Worm (Caenorhabditis elegans): ENCODE measurements around the gene thn-4.

thn-4 gene

DNA sequence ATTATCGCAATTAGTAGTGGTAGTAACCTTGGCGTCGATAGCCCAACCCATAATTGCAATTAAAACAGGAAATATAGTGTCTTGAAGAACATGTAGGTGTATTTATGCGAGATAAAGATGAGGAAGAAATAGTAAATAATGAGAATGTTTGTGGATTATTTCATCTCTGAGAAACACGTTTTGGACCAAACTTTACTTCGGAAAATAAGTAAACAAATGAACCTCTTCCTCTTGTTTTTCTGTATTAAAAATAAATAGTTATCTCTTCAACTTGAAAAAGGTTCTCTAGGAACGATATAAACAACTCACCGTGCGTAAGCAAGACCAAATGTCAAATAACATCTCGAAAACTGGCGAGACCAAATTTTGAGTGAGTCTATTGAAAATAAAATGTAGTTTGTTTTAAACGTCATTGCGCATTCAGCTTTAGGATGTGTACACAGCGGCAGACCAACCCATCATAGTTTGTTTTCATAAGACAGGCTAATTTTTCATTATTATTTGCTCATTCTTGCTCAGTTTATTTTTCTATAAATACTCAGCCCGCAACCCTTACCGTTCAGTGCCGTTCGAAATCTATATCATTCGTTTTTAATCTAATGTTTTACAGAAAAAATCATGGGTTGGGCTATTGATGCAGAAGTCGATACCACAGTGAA, 11.1 kb upstream of the thn-4 start, which contains the start of the genes F09C6.11 and F09C6.12:
TSS of gene F09C6.11 (minus strand) at position 51 of the 659 bp plus-strand sequence.
TSS of gene F09C6.12 (plus strand) at position 609 of the 659 bp plus-strand sequence.
- TF ChIP-seq nhr-47 (tag; optimal IDR thresholded peaks at IDR 0.05) (no peak), nhr-20 (tag; optimal IDR thresholded peaks at IDR 0.05) (peak; percentile 47), nhr-77 (tag; optimal IDR thresholded peaks at IDR 0.05) (peak; percentile 8)

DNA sequence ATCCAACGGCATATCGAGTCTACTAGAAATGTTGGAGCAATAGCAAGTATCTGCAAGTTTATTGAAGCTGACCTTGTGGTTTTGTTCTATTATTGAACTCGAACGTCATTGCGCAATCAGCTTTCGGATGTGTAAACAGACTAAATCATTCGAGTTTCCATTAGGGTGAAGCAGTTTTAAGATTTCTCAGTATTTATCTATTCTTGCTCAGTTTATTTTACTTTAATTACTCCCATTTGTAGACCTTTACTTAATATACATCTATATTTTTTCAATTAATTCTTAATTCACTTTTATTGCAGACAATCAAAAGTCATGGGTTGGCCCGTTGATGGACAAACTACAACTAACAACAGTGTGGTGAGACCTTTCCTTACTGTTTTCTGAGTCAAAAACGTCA, 9.4 kb upstream of the thn-4 start, which contains the start of gene F09C6.14:
TSS of gene F09C6.14 (plus strand) at position 301 of the 400 bp plus-strand sequence.
- TF ChIP-seq nhr-76 (tag; optimal IDR thresholded peaks at IDR 0.05): no peak
- TF ChIP-seq fos-1 (tag; optimal IDR thresholded peaks at IDR 0.05): no peak
- TF ChIP-seq ces-1 (GFP tag; optimal IDR thresholded peaks at IDR 0.05): no peak
- TF ChIP-seq nhr-47 (tag; optimal IDR thresholded peaks at IDR 0.05): no peak
- TF ChIP-seq ceh-88 (GFP tag; IDR thresholded peaks at IDR 0.05): no peak
- TF ChIP-seq aha-1 (tag; optimal IDR thresholded peaks at IDR 0.05): no peak
- no peak for TF ChIP-seq lin-13 (GFP tag; optimal IDR thresholded peaks at IDR 0.05)
- no peak for TF ChIP-seq zag-1 (tag; optimal IDR thresholded peaks at IDR 0.05)
- TF ChIP-seq lin-14 (GFP tag; optimal IDR thresholded peaks at IDR 0.05): no peak
- TF ChIP-seq ets-5 (GFP tag; IDR thresholded peaks at IDR 0.05): no peak
- TF ChIP-seq lin-39 (tag; optimal IDR thresholded peaks at IDR 0.05): no peak
- TF ChIP-seq nhr-71 (tag; optimal IDR thresholded peaks at IDR 0.05): no peak
- TF ChIP-seq pag-3 (tag; optimal IDR thresholded peaks at IDR 0.05; ENCODE audit: borderline replicate concordance, insufficient read depth): no peak
- no peak for TF ChIP-seq hlh-17 (GFP tag; optimal IDR thresholded peaks at IDR 0.05; ENCODE audit: borderline replicate concordance)
- TF ChIP-seq hlh-4 (tag; optimal IDR thresholded peaks at IDR 0.05): no peak
- no peak for TF ChIP-seq ztf-4 (tag; optimal IDR thresholded peaks at IDR 0.05)

DNA sequence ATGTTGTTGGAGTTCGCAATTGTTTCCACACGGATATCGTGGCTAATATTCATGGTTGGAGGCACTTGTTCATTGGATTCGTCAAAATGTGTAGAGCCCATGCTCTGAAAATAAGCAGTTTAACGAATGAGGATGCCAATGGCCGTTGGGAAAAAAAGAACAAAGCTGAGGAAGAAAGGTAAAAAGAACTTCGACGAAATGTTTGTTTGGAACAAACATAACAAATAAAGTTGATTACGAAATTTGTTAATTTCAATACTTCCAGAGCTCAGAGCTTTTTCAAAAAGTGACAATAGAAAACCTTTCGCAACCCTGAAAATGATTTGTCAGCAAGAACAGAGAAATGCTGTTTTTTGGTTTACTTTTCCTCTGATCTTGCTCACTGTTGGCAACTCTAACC, 8.8 kb upstream of the thn-4 start, which contains the start of gene F09C6.3:
TSS of gene F09C6.3 (minus strand) at position 101 of the 400 bp plus-strand sequence.
- TF ChIP-seq ceh-63 (GFP tag; optimal IDR thresholded peaks at IDR 0.05) (no peak), nhr-19 (GFP tag; conservative IDR thresholded peaks at IDR 0.05) (no peak), unc-86 (tag; optimal IDR thresholded peaks at IDR 0.05) (no peak), unc-30 (tag; optimal IDR thresholded peaks at IDR 0.05) (no peak), hpl-2 (GFP tag; optimal IDR thresholded peaks at IDR 0.05) (no peak), dsc-1 (tag; optimal IDR thresholded peaks at IDR 0.05) (no peak), ceh-90 (tag; optimal IDR thresholded peaks at IDR 0.05) (no peak), fkh-8 (tag; optimal IDR thresholded peaks at IDR 0.05) (no peak), jun-1 (tag; optimal IDR thresholded peaks at IDR 0.05) (no peak), hlh-4 (tag; optimal IDR thresholded peaks at IDR 0.05) (no peak), C34B4.2 (tag; optimal IDR thresholded peaks at IDR 0.05) (no peak), lin-35 (GFP tag; optimal IDR thresholded peaks at IDR 0.05) (no peak), aha-1 (tag; optimal IDR thresholded peaks at IDR 0.05) (no peak)

DNA sequence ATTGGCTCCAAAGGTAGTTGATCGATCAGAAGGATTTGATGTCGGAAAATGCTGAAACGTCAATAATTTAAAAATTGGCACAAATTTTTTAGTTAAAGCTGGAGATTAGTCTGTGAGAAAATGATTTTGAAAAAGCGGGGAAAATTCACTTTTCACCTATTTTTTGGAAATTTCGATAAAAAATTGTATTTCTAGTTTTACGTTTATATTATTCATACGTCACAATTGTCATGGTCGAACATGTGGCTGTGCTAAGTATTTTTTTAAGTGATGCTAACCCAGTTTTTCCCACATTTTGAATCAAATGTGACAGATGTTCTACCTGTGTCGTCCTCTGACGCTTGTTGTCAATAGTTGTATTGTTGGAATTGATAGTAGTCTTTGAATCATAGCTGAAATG, 8.2 kb upstream of the thn-4 start:
- TF ChIP-seq swsn-7 (tag; optimal IDR thresholded peaks at IDR 0.05) (no peak), skn-1 (tag; optimal IDR thresholded peaks at IDR 0.05) (no peak)

DNA sequence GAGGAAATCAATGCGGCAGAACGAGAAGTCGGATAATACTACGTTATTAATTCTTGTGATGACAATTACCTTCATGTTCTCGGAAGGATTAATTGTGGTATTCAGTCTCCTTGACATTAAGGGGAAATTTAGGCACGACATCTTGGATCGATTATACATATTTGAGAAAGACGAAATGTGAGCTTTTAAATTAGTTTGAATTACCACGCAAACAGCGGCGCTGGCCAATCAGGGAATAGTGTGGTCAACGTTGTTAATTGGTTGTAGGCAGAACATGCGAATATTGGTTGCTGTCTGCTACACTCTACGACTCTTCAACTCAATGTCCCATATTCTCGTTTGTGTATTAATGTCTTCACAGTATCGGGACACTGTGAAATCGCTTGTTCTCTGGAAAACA, 3.7 kb upstream of the thn-4 start, which contains the start of gene F49A5.10:
TSS of gene F49A5.10 (plus strand) at position 301 of the 400 bp plus-strand sequence.
- no peak for TF ChIP-seq mab-9 (GFP tag; IDR thresholded peaks at IDR 0.05)
- no peak for TF ChIP-seq nhr-47 (tag; optimal IDR thresholded peaks at IDR 0.05)
- TF ChIP-seq lir-3 (tag; optimal IDR thresholded peaks at IDR 0.05; ENCODE audit: poor library complexity): no peak
- TF ChIP-seq nhr-90 (tag; optimal IDR thresholded peaks at IDR 0.05; ENCODE audit: poor library complexity): no peak
- TF ChIP-seq unc-30 (tag; optimal IDR thresholded peaks at IDR 0.05): no peak
- no peak for TF ChIP-seq nhr-12 (tag; optimal IDR thresholded peaks at IDR 0.05)
- no peak for TF ChIP-seq egl-27 (tag; optimal IDR thresholded peaks at IDR 0.05)
- no peak for TF ChIP-seq ztf-4 (tag; optimal IDR thresholded peaks at IDR 0.05)
- no peak for TF ChIP-seq lin-14 (GFP tag; optimal IDR thresholded peaks at IDR 0.05)
- no peak for TF ChIP-seq elt-2 (tag; optimal IDR thresholded peaks at IDR 0.05)
- no peak for TF ChIP-seq pag-3 (tag; optimal IDR thresholded peaks at IDR 0.05; ENCODE audit: borderline replicate concordance, insufficient read depth)
- TF ChIP-seq rnt-1 (tag; optimal IDR thresholded peaks at IDR 0.05): no peak
- TF ChIP-seq tlp-1 (tag; optimal IDR thresholded peaks at IDR 0.05): no peak
- TF ChIP-seq ces-1 (GFP tag; optimal IDR thresholded peaks at IDR 0.05): no peak
- no peak for TF ChIP-seq ceh-82 (tag; optimal IDR thresholded peaks at IDR 0.05)
- TF ChIP-seq ama-1 (optimal IDR thresholded peaks at IDR 0.05): no peak

All from whole organism, L1 larva.